Worm (Caenorhabditis elegans): ENCODE results near the gene fbxb-47.
A peak's percentile ranks its signal among the peaks of the same experiment; 100 is the strongest.

Gene fbxb-47

DNA sequence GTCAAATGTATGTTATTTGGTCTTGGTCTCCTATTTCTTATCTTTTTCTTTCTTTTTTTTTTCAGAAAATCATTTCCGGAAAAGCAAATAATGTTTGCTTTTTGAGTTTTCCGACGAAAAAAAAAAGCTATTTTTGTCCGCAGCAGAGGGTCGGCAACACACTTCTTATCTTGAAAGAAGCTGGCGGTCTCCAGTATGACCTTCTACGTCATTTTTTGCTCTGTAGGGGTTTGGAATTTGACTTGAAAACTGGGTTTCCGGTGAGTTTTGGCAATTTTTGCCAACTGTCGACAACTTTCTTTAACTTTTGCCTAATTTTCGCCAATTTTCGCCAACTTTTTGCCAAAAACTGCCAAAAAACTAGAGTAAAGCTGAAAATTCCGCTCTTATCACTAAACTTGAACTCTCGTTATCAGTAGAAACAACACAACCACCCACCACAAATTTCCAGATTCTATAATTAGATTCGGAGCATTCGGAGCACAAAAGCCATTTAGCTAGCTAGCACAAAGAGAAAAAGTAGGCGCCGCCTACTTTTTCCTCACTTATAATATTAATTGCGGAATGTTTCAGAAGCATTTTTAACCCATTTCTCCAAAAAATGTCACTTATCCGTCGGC lies 32.9 kb downstream of the fbxb-47 start, which contains the start of gene nhx-6:
Gene nhx-6 (plus strand): TSS at position 570 of the 620 bp plus-strand sequence.
- TF ChIP-seq nhr-12 (tag; optimal IDR thresholded peaks at IDR 0.05) = no peak
- no peak for TF ChIP-seq ceh-83 (GFP tag; optimal IDR thresholded peaks at IDR 0.05)
- TF ChIP-seq ceh-39 (tag; optimal IDR thresholded peaks at IDR 0.05) = no peak
- no peak for TF ChIP-seq blmp-1 (tag; optimal IDR thresholded peaks at IDR 0.05)
- TF ChIP-seq cnd-1 (tag; optimal IDR thresholded peaks at IDR 0.05) = no peak
- TF ChIP-seq drap-1 (GFP tag; optimal IDR thresholded peaks at IDR 0.05) = no peak
- TF ChIP-seq flh-1 (GFP tag; optimal IDR thresholded peaks at IDR 0.05) = no peak
- TF ChIP-seq ham-2 (GFP tag; optimal IDR thresholded peaks at IDR 0.05) = no peak
- TF ChIP-seq nhr-2 (tag; optimal IDR thresholded peaks at IDR 0.05) = no peak

DNA sequence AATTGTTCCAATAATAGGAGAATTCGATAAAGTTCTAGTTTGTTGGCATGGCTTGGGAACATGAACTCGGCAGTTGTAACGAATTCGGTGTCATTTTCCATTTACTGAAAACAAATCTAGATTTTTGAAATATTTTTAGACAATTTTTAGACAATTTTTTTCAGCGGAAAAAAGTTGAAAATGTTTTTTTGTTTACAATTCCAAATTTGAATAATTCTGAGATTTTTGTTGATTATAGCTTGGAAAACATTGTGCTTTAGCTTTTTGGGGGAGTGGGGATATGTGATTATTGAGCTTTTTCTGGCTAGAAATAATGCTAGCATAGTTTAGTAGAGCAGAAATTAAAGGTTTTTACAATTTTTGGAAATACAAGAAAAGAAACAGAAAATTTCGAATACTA lies 34.4 kb downstream of the fbxb-47 start, which contains the start of gene srw-97:
Gene srw-97 (minus strand): TSS at position 101 of the 400 bp plus-strand sequence.
- no peak for TF ChIP-seq hlh-1 (tag; optimal IDR thresholded peaks at IDR 0.05)
- no peak for TF ChIP-seq pha-4 (tag; optimal IDR thresholded peaks at IDR 0.05)
- TF ChIP-seq ceh-43 (GFP tag; optimal IDR thresholded peaks at IDR 0.05) = no peak
- TF ChIP-seq flh-1 (GFP tag; optimal IDR thresholded peaks at IDR 0.05) = no peak
- no peak for TF ChIP-seq sptf-1 (tag; optimal IDR thresholded peaks at IDR 0.05)
- no peak for TF ChIP-seq unc-39 (tag; optimal IDR thresholded peaks at IDR 0.05)
- TF ChIP-seq blmp-1 (tag; optimal IDR thresholded peaks at IDR 0.05) = no peak
- TF ChIP-seq zip-8 (tag; optimal IDR thresholded peaks at IDR 0.05) = no peak
- no peak for TF ChIP-seq ztf-11 (tag; optimal IDR thresholded peaks at IDR 0.05)
- no peak for TF ChIP-seq nhr-76 (tag; optimal IDR thresholded peaks at IDR 0.05)
- TF ChIP-seq snpc-4 (tag; optimal IDR thresholded peaks at IDR 0.05) = no peak
- no peak for TF ChIP-seq ham-2 (GFP tag; optimal IDR thresholded peaks at IDR 0.05)
- TF ChIP-seq lin-32 (GFP tag; optimal IDR thresholded peaks at IDR 0.05) = no peak
- TF ChIP-seq sem-2 (GFP tag; optimal IDR thresholded peaks at IDR 0.05) = no peak
- no peak for TF ChIP-seq tbx-8 (GFP tag; optimal IDR thresholded peaks at IDR 0.05)

DNA sequence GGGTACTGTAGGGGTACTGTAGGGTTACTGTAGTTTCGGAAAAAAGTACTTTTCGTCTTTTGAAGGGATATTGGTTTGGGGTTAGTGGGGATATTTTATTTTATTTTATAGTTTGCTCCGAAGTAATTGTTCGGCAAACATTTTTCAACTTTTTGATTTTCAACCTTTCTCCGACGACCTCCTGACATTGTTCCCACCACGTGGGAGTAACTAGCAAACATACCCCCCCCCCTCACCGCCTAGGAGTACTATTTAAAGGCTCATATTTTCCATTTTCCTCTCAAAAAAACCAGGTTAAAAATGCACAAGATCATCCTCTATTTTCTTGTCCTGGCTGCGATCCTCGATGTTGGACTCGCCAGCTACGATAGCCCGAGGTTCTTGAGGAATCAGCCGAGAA lies 37.2 kb downstream of the fbxb-47 start, which contains the start of gene srlf-29:
Gene srlf-29 (plus strand): TSS at position 301 of the 400 bp plus-strand sequence.
- TF ChIP-seq pha-4 (tag; optimal IDR thresholded peaks at IDR 0.05) = no peak
- TF ChIP-seq nhr-76 (tag; optimal IDR thresholded peaks at IDR 0.05) = no peak
- no peak for TF ChIP-seq elt-3 (tag; optimal IDR thresholded peaks at IDR 0.05)
- TF ChIP-seq unc-39 (tag; optimal IDR thresholded peaks at IDR 0.05) = no peak
- no peak for TF ChIP-seq nhr-237 (tag; optimal IDR thresholded peaks at IDR 0.05)
- TF ChIP-seq mls-2 (tag; optimal IDR thresholded peaks at IDR 0.05) = no peak
- no peak for TF ChIP-seq ces-1 (GFP tag; optimal IDR thresholded peaks at IDR 0.05)
- no peak for TF ChIP-seq lsy-2 (tag; optimal IDR thresholded peaks at IDR 0.05)

DNA sequence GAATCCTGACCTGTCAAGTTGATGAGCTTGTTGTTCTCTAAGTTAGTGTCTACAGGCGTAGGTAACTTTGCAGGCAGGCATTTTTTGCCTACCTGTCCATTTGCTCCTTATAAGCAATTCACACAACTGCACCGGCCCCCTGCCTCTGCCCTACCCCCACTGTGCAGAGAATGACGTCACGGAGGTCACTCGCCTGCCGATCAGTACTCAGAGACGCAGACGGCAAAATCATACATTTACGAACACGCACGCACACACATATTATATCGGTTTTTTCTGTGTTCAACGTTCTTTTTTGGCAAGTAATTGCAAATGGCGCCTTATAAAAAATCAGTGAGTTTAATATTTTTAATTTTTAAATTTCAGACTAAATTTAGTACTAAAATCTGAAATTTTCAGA lies 39.7 kb downstream of the fbxb-47 start, which contains the start of gene duxl-1:
Gene duxl-1 (plus strand): TSS at position 184 of the 400 bp plus-strand sequence.
- TF ChIP-seq lsy-2 (tag; optimal IDR thresholded peaks at IDR 0.05) (no peak), mab-5 (tag; optimal IDR thresholded peaks at IDR 0.05) (no peak), unc-120 (tag; optimal IDR thresholded peaks at IDR 0.05; ENCODE audit: poor library complexity, severe bottlenecking) (no peak), ceh-83 (GFP tag; optimal IDR thresholded peaks at IDR 0.05) (no peak), cnd-1 (tag; optimal IDR thresholded peaks at IDR 0.05) (peak; percentile 21), unc-62 (GFP tag; optimal IDR thresholded peaks at IDR 0.05) (no peak), sptf-1 (tag; optimal IDR thresholded peaks at IDR 0.05) (no peak), M03D4.4 (tag; optimal IDR thresholded peaks at IDR 0.05) (no peak), nhr-12 (tag; optimal IDR thresholded peaks at IDR 0.05) (no peak), mep-1 (tag; optimal IDR thresholded peaks at IDR 0.05) (peak; percentile 10), ham-2 (GFP tag; optimal IDR thresholded peaks at IDR 0.05) (no peak), lin-13 (tag; optimal IDR thresholded peaks at IDR 0.05) (no peak), lin-32 (GFP tag; optimal IDR thresholded peaks at IDR 0.05) (no peak), elt-3 (tag; optimal IDR thresholded peaks at IDR 0.05) (no peak), hlh-1 (tag; optimal IDR thresholded peaks at IDR 0.05) (no peak), drap-1 (GFP tag; optimal IDR thresholded peaks at IDR 0.05) (no peak), elt-1 (tag; optimal IDR thresholded peaks at IDR 0.05; ENCODE audit: borderline replicate concordance, insufficient read depth) (no peak), mls-2 (tag; optimal IDR thresholded peaks at IDR 0.05) (no peak), blmp-1 (tag; optimal IDR thresholded peaks at IDR 0.05) (no peak), zip-8 (tag; optimal IDR thresholded peaks at IDR 0.05) (peak; percentile 8), tbx-8 (GFP tag; optimal IDR thresholded peaks at IDR 0.05) (no peak), bed-3 (GFP tag; optimal IDR thresholded peaks at IDR 0.05) (no peak), ztf-11 (tag; optimal IDR thresholded peaks at IDR 0.05) (peak; percentile 45), pha-4 (tag; optimal IDR thresholded peaks at IDR 0.05) (peak; percentile 31), flh-1 (GFP tag; optimal IDR thresholded peaks at IDR 0.05) (no peak), ceh-39 (tag; optimal IDR thresholded peaks at IDR 0.05) (peak; percentile 93), sem-2 (GFP tag; optimal IDR thresholded peaks at IDR 0.05) (no peak), nhr-28 (tag; optimal IDR thresholded peaks at IDR 0.05) (no peak)
